Fruit fly (Drosophila melanogaster) whole organism, embryonic: Measurements from ENCODE around the gene CG33695.
A peak's percentile ranks its signal among the peaks of the same experiment; 100 is the strongest.

Experiments
- Atf-2 ChIP-seq: fragments of 200-800 bp; sonication (Bioruptor generic); optimal IDR thresholded peaks from 2 replicates; lab custom pipeline; 2016; ENCODE audit warnings: missing biosample characterization, missing genetic modification characterization
- CG10654 ChIP-seq: fragments of 200-800 bp; sonication (Bioruptor generic); optimal IDR thresholded peaks from 2 replicates; lab custom pipeline; 2016; ENCODE audit warnings: missing biosample characterization, missing genetic modification characterization
- CG10979 ChIP-seq: fragments of 200-800 bp; sonication (Bioruptor generic); optimal IDR thresholded peaks from 2 replicates; lab custom pipeline; 2018; ENCODE audit warnings: missing biosample characterization, mild to moderate bottlenecking, missing genetic modification characterization, moderate library complexity
- CG11504 ChIP-seq: fragments of 200-800 bp; sonication (Bioruptor generic); optimal IDR thresholded peaks from 3 replicates; lab custom pipeline; 2019; ENCODE audit warnings: missing biosample characterization, mild to moderate bottlenecking, missing genetic modification characterization, moderate library complexity
- CG12219 ChIP-seq: fragments of 200-800 bp; sonication (Bioruptor generic); optimal IDR thresholded peaks from 3 replicates; lab custom pipeline; 2018; ENCODE audit warnings: missing biosample characterization, mild to moderate bottlenecking, missing genetic modification characterization
- CG12299 ChIP-seq: fragments of 200-800 bp; sonication (Bioruptor generic); optimal IDR thresholded peaks from 2 replicates; lab custom pipeline; 2018; ENCODE audit warnings: missing biosample characterization, mild to moderate bottlenecking, missing genetic modification characterization
- CG13894 ChIP-seq: fragments of 200-800 bp; sonication (Bioruptor generic); optimal IDR thresholded peaks from 3 replicates; lab custom pipeline; 2018; ENCODE audit warnings: missing biosample characterization, mild to moderate bottlenecking, missing genetic modification characterization, moderate library complexity
- CG1602 ChIP-seq: fragments of 200-800 bp; sonication (Bioruptor generic); optimal IDR thresholded peaks from 3 replicates; lab custom pipeline; 2016; ENCODE audit warnings: missing biosample characterization, missing genetic modification characterization
- CG17361 ChIP-seq: fragments of 200-800 bp; sonication (Bioruptor generic); IDR thresholded peaks from 3 replicates; pipeline ENCODE4 v1.3.6; 2022; ENCODE audit warnings: missing biosample characterization, missing genetic modification characterization
- CG17568 ChIP-seq: fragments of 200-800 bp; sonication (Bioruptor generic); optimal IDR thresholded peaks from 2 replicates; lab custom pipeline; 2018; ENCODE audit warnings: missing biosample characterization, mild to moderate bottlenecking, missing genetic modification characterization, moderate library complexity
- CG31441 ChIP-seq: fragments of 200-800 bp; sonication (Bioruptor generic); IDR thresholded peaks from 2 replicates; pipeline ENCODE4 v1.3.6; 2022; ENCODE audit warnings: missing biosample characterization, missing genetic modification characterization
- CG42726 ChIP-seq: fragments of 200-800 bp; sonication (Bioruptor generic); IDR thresholded peaks from 2 replicates; pipeline ENCODE4 v1.3.6; 2022; ENCODE audit warnings: missing biosample characterization, missing genetic modification characterization; ENCODE audit not compliant: partially characterized antibody
- CG4360 ChIP-seq: fragments of 200-800 bp; sonication (Bioruptor generic); IDR thresholded peaks from 2 replicates; pipeline ENCODE4 v1.3.6; 2022; ENCODE audit warnings: missing biosample characterization, missing genetic modification characterization
- CG4617 ChIP-seq: fragments of 200-800 bp; sonication (Bioruptor generic); optimal IDR thresholded peaks from 3 replicates; lab custom pipeline; 2016; ENCODE audit warnings: missing biosample characterization, missing genetic modification characterization, borderline replicate concordance
- CG4707 ChIP-seq: fragments of 200-800 bp; sonication (Bioruptor generic); optimal IDR thresholded peaks from 2 replicates; lab custom pipeline; 2018; ENCODE audit warnings: missing biosample characterization, mild to moderate bottlenecking, missing genetic modification characterization, moderate library complexity
- CG4854 ChIP-seq: fragments of 200-800 bp; sonication (Bioruptor generic); optimal IDR thresholded peaks from 2 replicates; lab custom pipeline; 2016; ENCODE audit warnings: missing biosample characterization, missing genetic modification characterization, inconsistent platforms
- CG5953 ChIP-seq: fragments of 200-800 bp; sonication (Bioruptor generic); IDR thresholded peaks from 2 replicates; pipeline ENCODE4 v1.3.6; 2022; ENCODE audit warnings: missing biosample characterization, missing genetic modification characterization
- CG7271 ChIP-seq: fragments of 200-800 bp; sonication (Bioruptor generic); optimal IDR thresholded peaks from 2 replicates; lab custom pipeline; 2018; ENCODE audit warnings: missing biosample characterization, mild to moderate bottlenecking, missing genetic modification characterization, moderate library complexity
- CG7372 ChIP-seq: fragments of 200-800 bp; sonication (Bioruptor generic); IDR thresholded peaks from 2 replicates; pipeline ENCODE4 v1.3.6; 2022; ENCODE audit warnings: missing biosample characterization, missing genetic modification characterization
- CG7963 ChIP-seq: fragments of 200-800 bp; sonication (Bioruptor generic); IDR thresholded peaks from 3 replicates; pipeline ENCODE4 v1.3.6; 2022; ENCODE audit warnings: missing biosample characterization, missing genetic modification characterization; ENCODE audit not compliant: partially characterized antibody
- CG8478 ChIP-seq: fragments of >200 bp; optimal IDR thresholded peaks from 2 replicates; lab custom pipeline; 2018
- CG8924 ChIP-seq: fragments of 200-800 bp; optimal IDR thresholded peaks from 3 replicates; lab custom pipeline; 2019; ENCODE audit warnings: missing biosample characterization, mild to moderate bottlenecking, missing genetic modification characterization, moderate library complexity
- CG9932 ChIP-seq: fragments of 200-800 bp; sonication (Bioruptor generic); IDR thresholded peaks from 2 replicates; pipeline ENCODE4 v1.3.6; 2022; ENCODE audit warnings: missing biosample characterization, missing genetic modification characterization
- Doc3 ChIP-seq: fragments of 200-800 bp; sonication (Bioruptor generic); IDR thresholded peaks from 3 replicates; pipeline ENCODE4 v1.3.6; 2022; ENCODE audit warnings: missing biosample characterization, missing genetic modification characterization; ENCODE audit not compliant: partially characterized antibody
- Fer2 ChIP-seq: fragments of 200-800 bp; sonication (Bioruptor generic); optimal IDR thresholded peaks from 2 replicates; lab custom pipeline; 2018; ENCODE audit warnings: missing biosample characterization, mild to moderate bottlenecking, missing genetic modification characterization, moderate library complexity
- Hr3 ChIP-seq: fragments of 200-800 bp; sonication (Bioruptor generic); optimal IDR thresholded peaks from 3 replicates; lab custom pipeline; 2016; ENCODE audit warnings: missing biosample characterization, missing genetic modification characterization
- Jarid2 ChIP-seq: fragments of 200-800 bp; sonication (Bioruptor generic); optimal IDR thresholded peaks from 3 replicates; lab custom pipeline; 2017; ENCODE audit warnings: mild to moderate bottlenecking, missing biosample characterization, missing genetic modification reagents, missing genetic modification characterization
- Kr ChIP-seq: fragments of 200-800 bp; sonication (Bioruptor generic); optimal IDR thresholded peaks from 2 replicates; lab custom pipeline; 2017; ENCODE audit warnings: missing biosample characterization, mild to moderate bottlenecking, missing genetic modification characterization
- Sin3A ChIP-seq: fragments of >200 bp; optimal IDR thresholded peaks from 2 replicates; lab custom pipeline; 2018
- bsh ChIP-seq, 2 experiments: fragments of 200-800 bp; sonication (Bioruptor generic); optimal IDR thresholded peaks; 2 replicates each; lab custom pipeline; 2017 to 2018; ENCODE audit warnings: mild to moderate bottlenecking in 2 of 2, missing biosample characterization in 2 of 2, missing genetic modification characterization in 2 of 2, moderate library complexity in 1 of 2
- corto ChIP-seq: fragments of 200-800 bp; sonication (Bioruptor generic); optimal IDR thresholded peaks from 2 replicates; lab custom pipeline; 2016; ENCODE audit warnings: missing biosample characterization, mild to moderate bottlenecking, missing genetic modification characterization, moderate library complexity
- cwo ChIP-seq: fragments of 200-800 bp; sonication (Bioruptor generic); optimal IDR thresholded peaks from 3 replicates; lab custom pipeline; 2017; ENCODE audit warnings: missing biosample characterization, missing genetic modification characterization, mild to moderate bottlenecking, moderate library complexity, missing genetic modification reagents
- dpn ChIP-seq, 2 experiments: fragments of 200-800 bp; sonication (Bioruptor generic); optimal IDR thresholded peaks; 3 replicates each; lab custom pipeline; 2016; ENCODE audit warnings: missing biosample characterization in 2 of 2, missing genetic modification characterization in 2 of 2
- fu2 ChIP-seq: fragments of 200-800 bp; sonication (Bioruptor generic); optimal IDR thresholded peaks from 2 replicates; lab custom pipeline; 2016; ENCODE audit warnings: missing biosample characterization, missing genetic modification characterization
- gt ChIP-seq: fragments of 200-800 bp; sonication (Bioruptor generic); IDR thresholded peaks from 2 replicates; pipeline ENCODE4 v1.3.6; 2022; ENCODE audit warnings: missing biosample characterization, missing genetic modification characterization
- hb ChIP-seq: fragments of 200-800 bp; sonication (Bioruptor generic); IDR thresholded peaks from 3 replicates; pipeline ENCODE4 v1.3.6; 2022; ENCODE audit warnings: missing biosample characterization, missing genetic modification characterization; ENCODE audit not compliant: partially characterized antibody
- jing ChIP-seq: fragments of 200-800 bp; sonication (Bioruptor generic); optimal IDR thresholded peaks from 2 replicates; lab custom pipeline; 2018; ENCODE audit warnings: missing biosample characterization, mild to moderate bottlenecking, missing genetic modification characterization
- kay ChIP-seq: fragments of 200-800 bp; sonication (Bioruptor generic); optimal IDR thresholded peaks from 2 replicates; lab custom pipeline; 2016; ENCODE audit warnings: missing biosample characterization, missing genetic modification characterization
- lab ChIP-seq: fragments of 200-800 bp; sonication (Bioruptor generic); optimal IDR thresholded peaks from 3 replicates; lab custom pipeline; 2017; ENCODE audit warnings: missing biosample characterization, missing genetic modification characterization, mild to moderate bottlenecking, moderate library complexity, missing genetic modification reagents
- nmo ChIP-seq: fragments of 200-800 bp; sonication (Bioruptor generic); optimal IDR thresholded peaks from 2 replicates; lab custom pipeline; 2018; ENCODE audit warnings: missing biosample characterization, mild to moderate bottlenecking, missing genetic modification characterization, moderate library complexity
- onecut ChIP-seq: fragments of 200-800 bp; sonication (Bioruptor generic); IDR thresholded peaks from 2 replicates; pipeline ENCODE4 v1.3.6; 2022; ENCODE audit warnings: missing biosample characterization, missing genetic modification characterization
- otp ChIP-seq: fragments of 200-800 bp; sonication (Bioruptor generic); IDR thresholded peaks from 3 replicates; pipeline ENCODE4, ENCODE4 v1.3.6; 2022; ENCODE audit warnings: missing biosample characterization, missing genetic modification characterization
- p53 ChIP-seq: fragments of 200-800 bp; sonication (Bioruptor generic); optimal IDR thresholded peaks from 2 replicates; lab custom pipeline; 2016; ENCODE audit warnings: missing biosample characterization, missing genetic modification characterization
- pum ChIP-seq: fragments of 200-800 bp; sonication (Bioruptor generic); optimal IDR thresholded peaks from 2 replicates; lab custom pipeline; 2016; ENCODE audit warnings: missing biosample characterization, missing genetic modification characterization
- salm ChIP-seq: fragments of 200-800 bp; sonication (Bioruptor generic); optimal IDR thresholded peaks from 2 replicates; lab custom pipeline; 2018; ENCODE audit warnings: missing biosample characterization, mild to moderate bottlenecking, missing genetic modification characterization
- slp2 ChIP-seq: fragments of 200-800 bp; sonication (Bioruptor generic); optimal IDR thresholded peaks from 2 replicates; lab custom pipeline; 2016; ENCODE audit warnings: missing biosample characterization, missing genetic modification characterization
- sug ChIP-seq: fragments of 200-800 bp; optimal IDR thresholded peaks from 2 replicates; lab custom pipeline; 2019; ENCODE audit warnings: missing biosample characterization, mild to moderate bottlenecking, missing genetic modification characterization, moderate library complexity
- tll ChIP-seq, 2 experiments: fragments of 200-800 bp in 1 of 2; fragments of >200 bp in 1 of 2; sonication (Bioruptor generic) in 1 of 2; optimal IDR thresholded peaks; 2 replicates each; lab custom pipeline; 2017 to 2019; ENCODE audit warnings: missing biosample characterization in 2 of 2, missing genetic modification characterization in 2 of 2, mild to moderate bottlenecking in 1 of 2, moderate library complexity in 1 of 2
- toy ChIP-seq: fragments of 200-800 bp; sonication (Bioruptor generic); IDR thresholded peaks from 2 replicates; pipeline ENCODE4 v1.3.6; 2022; ENCODE audit warnings: missing biosample characterization, missing genetic modification characterization
- vfl ChIP-seq: fragments of 200-800 bp; sonication (Bioruptor generic); optimal IDR thresholded peaks from 2 replicates; lab custom pipeline; 2016; ENCODE audit warnings: missing biosample characterization, missing genetic modification characterization

Gene CG33695

dm6 chr2L:11268933-11269631, 8.7 kb upstream of the CG33695 start, which contains the start of gene cmet (continued):
- peak; percentile 49 for TF ChIP-seq Hr3 (GFP tag; lab: Kevin White, UChicago)
- peak; percentile 44 for TF ChIP-seq kay (GFP tag; lab: Kevin White, UChicago)
- TF ChIP-seq CG4360 (GFP tag; lab: Robert Waterston, UW), result no peak
- TF ChIP-seq tll (GFP tag; optimal IDR thresholded peaks at IDR 0.05; lab: Kevin White, UChicago), result no peak
- no peak for TF ChIP-seq corto (GFP tag; lab: Kevin White, UChicago)
- peak; percentile 23 for TF ChIP-seq CG4854
- TF ChIP-seq CG4707 (GFP tag; lab: Kevin White, UChicago), result no peak
- TF ChIP-seq onecut, result no peak
- peak; percentile 24 for TF ChIP-seq vfl
- peak; percentile 96 for TF ChIP-seq hb
- peak; percentile 43 for TF ChIP-seq CG8924 (tag; lab: Kevin White, UChicago)
- TF ChIP-seq CG12219 (GFP tag; lab: Kevin White, UChicago), result peak; percentile 28
- no peak for TF ChIP-seq CG7271 (tag; lab: Kevin White, UChicago)
- TF ChIP-seq slp2 (GFP tag; lab: Kevin White, UChicago), result peak; percentile 59
- peak; percentile 53; the same call in 1 of the 2 replicates for TF ChIP-seq CG7372 (GFP tag; lab: Robert Waterston, UW)
- no peak for TF ChIP-seq salm (tag; lab: Kevin White, UChicago)
- TF ChIP-seq lab (GFP tag; lab: Kevin White, UChicago), result no peak
- TF ChIP-seq CG10979 (tag; lab: Kevin White, UChicago), result peak; percentile 43
- TF ChIP-seq CG17568 (GFP tag; lab: Kevin White, UChicago), result no peak
- peak; percentile 75 for TF ChIP-seq CG9932
- TF ChIP-seq Sin3A, result no peak
- no peak for TF ChIP-seq Kr
- TF ChIP-seq sug (tag; lab: Kevin White, UChicago), result no peak
- no peak for TF ChIP-seq CG5953 (GFP tag; lab: Robert Waterston, UW)
- TF ChIP-seq p53, result peak; percentile 46
- no peak for TF ChIP-seq CG11504 (tag; lab: Kevin White, UChicago)
- no peak for TF ChIP-seq CG8478
- TF ChIP-seq CG42726, result peak; percentile 79
- peak; percentile 25 for TF ChIP-seq CG10654
- peak; percentile 53 to 62 for TF ChIP-seq dpn (GFP tag; optimal IDR thresholded peaks at IDR 0.05; lab: Kevin White, UChicago)
- no peak for TF ChIP-seq fu2 (GFP tag; lab: Kevin White, UChicago)
- TF ChIP-seq CG17361 (GFP tag; lab: Robert Waterston, UW), result peak; percentile 59
- TF ChIP-seq nmo (GFP tag; lab: Kevin White, UChicago), result no peak
- TF ChIP-seq gt (GFP tag; lab: Robert Waterston, UW), result no peak
- TF ChIP-seq CG7963 (GFP tag; lab: Robert Waterston, UW), result peak; percentile 97
- peak; percentile 3 for TF ChIP-seq CG4617 (GFP tag; lab: Kevin White, UChicago)
- TF ChIP-seq CG12299 (tag; lab: Kevin White, UChicago), result no peak
- no peak for TF ChIP-seq CG13894 (tag; lab: Kevin White, UChicago)
- TF ChIP-seq otp (GFP tag; lab: Robert Waterston, UW), result peak; percentile 26; the same call in 1 of the 3 replicates
- no peak for TF ChIP-seq jing (GFP tag; lab: Kevin White, UChicago)
- TF ChIP-seq Doc3 (GFP tag; lab: Robert Waterston, UW), result peak; percentile 63
- peak; percentile 62 for TF ChIP-seq pum
- TF ChIP-seq CG1602 (GFP tag; lab: Kevin White, UChicago), result peak; percentile 38
- no peak for TF ChIP-seq bsh (GFP tag; optimal IDR thresholded peaks at IDR 0.05; lab: Kevin White, UChicago)
- peak; percentile 46 for TF ChIP-seq Fer2 (tag; lab: Kevin White, UChicago)
- TF ChIP-seq Jarid2, result no peak
- no peak for TF ChIP-seq cwo (GFP tag; lab: Kevin White, UChicago)
- peak; percentile 44 for TF ChIP-seq Atf-2
- TF ChIP-seq toy (GFP tag; lab: Robert Waterston, UW), result no peak
- no peak for TF ChIP-seq CG31441 (GFP tag; lab: Robert Waterston, UW)
